Fruit fly (Drosophila melanogaster) whole organism: ENCODE measurements around the gene CG33784.
A peak's percentile ranks its signal among the peaks of the same experiment; 100 is the strongest.

ENCODE experiments used
- CG8478 ChIP-seq: fragments of >200 bp; optimal IDR thresholded peaks from 2 replicates; lab custom pipeline; 2018; ENCODE audit warnings: inconsistent platforms
- Dll ChIP-seq: fragments of >200 bp; optimal IDR thresholded peaks from 2 replicates; lab custom pipeline; 2017
- EcR ChIP-seq, 2 experiments: fragments of >200 bp; optimal IDR thresholded peaks; 2 replicates each; lab custom pipeline; 2017; ENCODE audit warnings: missing biosample characterization in 2 of 2, missing genetic modification characterization in 2 of 2, missing genetic modification reagents in 2 of 2
- pan ChIP-seq: fragments of >200 bp; optimal IDR thresholded peaks from 2 replicates; lab custom pipeline; 2017
- psq ChIP-seq: fragments of >200 bp; optimal IDR thresholded peaks from 2 replicates; lab custom pipeline; 2017
- usp ChIP-seq: fragments of >200 bp; optimal IDR thresholded peaks from 2 replicates; lab custom pipeline; 2017; ENCODE audit warnings: missing biosample characterization, missing genetic modification characterization, mixed read lengths

Gene CG33784

DNA sequence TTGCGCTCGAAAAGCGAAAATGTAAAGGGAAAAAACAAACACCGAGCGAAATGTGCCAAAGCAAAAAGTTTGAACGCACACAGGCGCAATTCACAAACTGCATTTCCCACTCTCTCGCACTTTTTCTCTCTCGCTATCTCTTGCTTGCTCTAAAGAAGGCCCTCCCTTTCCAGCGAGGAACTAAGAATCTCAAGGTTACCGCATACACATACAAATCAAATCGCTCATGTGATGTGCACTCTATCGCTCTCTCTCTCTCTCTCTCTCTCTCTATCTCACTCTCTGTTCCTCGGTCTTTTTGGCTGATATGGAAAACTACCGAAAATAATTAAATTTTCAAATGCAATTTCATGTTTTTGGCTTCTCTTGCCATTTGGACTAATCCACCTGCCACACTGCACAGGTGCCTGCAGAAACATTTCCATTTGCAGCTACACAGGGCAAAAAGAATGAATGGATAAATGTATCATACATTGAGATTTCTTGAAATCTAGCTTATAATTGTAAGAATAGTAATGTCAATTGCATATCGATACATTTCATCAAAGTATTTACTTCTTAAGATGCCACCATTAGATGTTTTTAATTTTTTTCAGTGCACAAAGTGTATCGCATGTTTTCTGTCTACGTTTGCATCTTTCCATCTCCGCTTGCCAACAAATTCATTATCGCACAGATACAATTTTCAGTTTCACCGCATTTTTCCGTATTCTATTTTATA is 11.7 kb downstream of the CG33784 start:
- TF ChIP-seq CG8478 (lab: Kevin White, UChicago), result peak; percentile 19
- no peak for TF ChIP-seq pan

DNA sequence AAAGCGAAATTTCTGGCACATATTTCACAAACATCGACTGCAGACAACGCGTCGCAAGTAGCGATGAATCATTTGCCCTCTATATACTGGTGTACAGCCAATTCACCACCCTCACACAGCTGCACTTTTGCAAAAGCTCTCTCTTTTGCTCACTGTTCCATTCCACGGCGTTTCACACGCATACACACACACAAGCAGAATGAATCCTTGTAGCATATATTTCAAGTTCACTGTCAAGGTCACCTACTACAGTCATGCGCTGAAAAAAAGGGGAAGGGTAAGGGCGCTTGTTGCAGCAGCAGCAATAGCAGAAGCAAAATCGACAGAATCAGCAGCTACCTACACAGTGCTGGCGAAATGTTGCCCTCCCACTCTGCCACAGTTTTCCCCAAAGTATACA is 13.0 kb downstream of the CG33784 start:
- no peak for TF ChIP-seq CG8478 (lab: Kevin White, UChicago)

DNA sequence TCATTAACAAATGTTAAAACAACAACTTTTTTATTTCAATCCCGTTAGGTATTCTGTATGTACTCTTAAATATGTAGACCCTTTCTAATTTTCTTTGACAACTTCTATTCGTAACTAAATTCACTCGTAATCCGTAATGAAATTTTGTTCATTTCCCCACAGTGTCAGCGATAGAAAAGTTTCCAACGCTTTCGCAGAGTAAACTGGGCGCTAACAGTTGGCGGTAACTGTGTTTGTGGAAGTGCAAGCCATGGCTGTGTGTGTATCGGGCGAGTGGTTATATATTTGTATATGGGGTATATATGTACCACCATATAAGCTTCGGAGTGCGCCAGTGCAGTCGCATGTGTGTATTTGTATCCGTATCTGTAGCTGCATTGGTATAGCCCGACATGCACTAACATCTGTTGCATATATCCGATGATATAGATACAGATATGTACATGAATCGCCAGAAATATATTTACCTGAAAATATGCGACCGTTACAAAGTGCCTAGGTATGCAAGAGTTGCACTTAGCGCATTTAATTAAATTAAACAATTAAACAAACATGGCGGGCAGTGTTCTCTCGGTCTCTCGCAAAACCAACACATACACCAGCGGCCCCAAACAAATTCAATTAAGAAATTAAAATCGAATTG is 13.9 kb downstream of the CG33784 start:
- TF ChIP-seq usp (GFP tag; lab: Kevin White, UChicago), result no peak
- TF ChIP-seq CG8478 (lab: Kevin White, UChicago), result no peak
- no peak for TF ChIP-seq pan
- no peak for TF ChIP-seq Dll (lab: Kevin White, UChicago)
- TF ChIP-seq psq (lab: Kevin White, UChicago), result no peak
- no peak for TF ChIP-seq EcR (GFP tag; optimal IDR thresholded peaks at IDR 0.05; lab: Kevin White, UChicago)

DNA sequence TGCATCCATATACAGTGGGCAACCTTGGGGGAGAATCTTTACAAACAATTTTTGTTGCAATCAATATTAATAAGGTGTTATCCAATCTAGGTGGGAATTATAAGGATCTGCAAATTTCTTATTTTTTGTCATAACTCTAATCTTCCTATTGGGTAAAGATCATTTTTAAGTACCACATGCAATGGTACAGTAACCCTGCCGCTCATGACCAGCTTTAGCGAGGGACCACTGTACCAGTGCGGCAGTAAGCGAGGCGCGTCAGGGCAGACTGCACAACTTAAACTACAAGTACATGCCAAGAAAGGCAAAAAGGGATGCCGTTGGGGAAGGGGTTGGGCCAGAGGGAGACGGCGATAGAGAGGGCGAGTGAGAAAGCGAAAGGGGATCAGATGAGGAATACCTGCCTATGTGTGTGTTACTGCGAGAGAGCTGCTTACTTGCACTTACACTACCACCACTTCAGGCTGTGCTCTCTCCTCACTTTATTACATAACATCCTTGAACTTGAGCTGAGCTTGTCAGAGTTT is 14.9 kb downstream of the CG33784 start:
- TF ChIP-seq usp (GFP tag; lab: Kevin White, UChicago) (no peak), psq (lab: Kevin White, UChicago) (no peak), EcR (GFP tag; optimal IDR thresholded peaks at IDR 0.05; lab: Kevin White, UChicago) (no peak), CG8478 (lab: Kevin White, UChicago) (no peak), pan (no peak), Dll (lab: Kevin White, UChicago) (no peak)

DNA sequence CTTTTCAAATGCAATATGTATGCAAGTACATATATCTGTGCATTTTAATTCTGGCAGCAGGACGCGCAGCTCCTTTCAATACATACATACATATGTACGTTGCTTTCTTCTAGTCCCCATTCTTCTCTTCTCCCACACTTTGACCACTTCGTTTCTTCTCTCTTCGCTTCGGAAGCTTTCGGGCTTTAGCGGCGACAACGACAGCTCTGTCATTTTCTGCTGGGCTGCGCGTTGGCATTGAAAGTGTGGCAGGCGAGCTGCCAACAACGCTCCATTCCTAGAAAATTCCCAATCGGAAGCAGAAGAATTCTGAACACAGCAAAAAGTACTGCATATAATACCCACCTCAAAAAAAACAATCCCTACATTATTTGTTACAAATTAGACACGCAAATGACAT is 15.4 kb downstream of the CG33784 start:
- no peak for TF ChIP-seq psq (lab: Kevin White, UChicago)
- TF ChIP-seq Dll (lab: Kevin White, UChicago), result no peak
- TF ChIP-seq usp (GFP tag; lab: Kevin White, UChicago), result no peak
- TF ChIP-seq EcR (GFP tag; optimal IDR thresholded peaks at IDR 0.05; lab: Kevin White, UChicago), result no peak
- no peak for TF ChIP-seq pan
- TF ChIP-seq CG8478 (lab: Kevin White, UChicago), result no peak

DNA sequence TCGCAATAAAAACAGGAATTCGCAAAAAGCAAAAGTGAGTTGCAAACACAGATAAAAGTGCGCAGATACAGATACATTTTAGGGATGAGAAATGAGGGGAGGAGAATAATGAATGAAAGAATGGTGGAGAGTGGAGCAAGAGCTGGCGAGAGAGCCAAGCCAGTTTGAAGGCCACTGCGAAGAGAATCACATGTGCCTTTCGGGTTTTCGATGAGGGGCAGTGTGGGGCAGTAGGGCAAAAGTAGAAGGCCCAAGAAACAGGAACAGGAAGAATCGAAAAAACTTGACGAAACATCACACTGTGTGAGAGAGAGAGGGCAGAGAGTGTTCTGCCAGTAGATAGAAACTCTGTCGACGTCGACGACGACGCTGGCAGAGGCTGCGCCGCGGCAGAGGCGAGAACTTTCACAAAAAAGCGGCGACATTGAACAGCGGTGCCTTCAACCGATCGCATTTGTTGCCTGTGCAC is 16.5 kb downstream of the CG33784 start:
- TF ChIP-seq psq (lab: Kevin White, UChicago) (no peak), usp (GFP tag; lab: Kevin White, UChicago) (no peak), pan (no peak), EcR (GFP tag; optimal IDR thresholded peaks at IDR 0.05; lab: Kevin White, UChicago) (no peak), CG8478 (lab: Kevin White, UChicago) (no peak), Dll (lab: Kevin White, UChicago) (no peak)

DNA sequence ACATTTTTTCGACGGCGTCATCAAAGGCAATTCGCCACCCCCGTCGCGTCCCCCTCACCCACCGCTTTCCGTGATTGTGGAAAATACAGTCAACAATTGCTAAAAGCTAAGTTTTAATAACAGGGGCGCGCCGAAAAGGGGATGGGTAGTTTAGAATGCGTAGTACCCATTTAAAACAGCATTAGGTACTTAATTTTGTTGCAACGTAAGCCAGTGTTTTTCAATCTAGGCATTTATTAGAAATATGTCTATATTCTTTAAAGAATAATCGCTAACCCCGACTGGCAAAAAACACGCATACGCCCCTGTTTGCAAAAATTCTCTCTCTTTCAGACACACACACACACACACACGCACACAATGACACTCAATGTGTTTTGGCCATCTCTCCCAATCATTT is 17.2 kb downstream of the CG33784 start:
- TF ChIP-seq usp (GFP tag; lab: Kevin White, UChicago) (no peak), CG8478 (lab: Kevin White, UChicago) (no peak), pan (no peak), EcR (GFP tag; optimal IDR thresholded peaks at IDR 0.05; lab: Kevin White, UChicago) (no peak), psq (lab: Kevin White, UChicago) (no peak), Dll (lab: Kevin White, UChicago) (no peak)

DNA sequence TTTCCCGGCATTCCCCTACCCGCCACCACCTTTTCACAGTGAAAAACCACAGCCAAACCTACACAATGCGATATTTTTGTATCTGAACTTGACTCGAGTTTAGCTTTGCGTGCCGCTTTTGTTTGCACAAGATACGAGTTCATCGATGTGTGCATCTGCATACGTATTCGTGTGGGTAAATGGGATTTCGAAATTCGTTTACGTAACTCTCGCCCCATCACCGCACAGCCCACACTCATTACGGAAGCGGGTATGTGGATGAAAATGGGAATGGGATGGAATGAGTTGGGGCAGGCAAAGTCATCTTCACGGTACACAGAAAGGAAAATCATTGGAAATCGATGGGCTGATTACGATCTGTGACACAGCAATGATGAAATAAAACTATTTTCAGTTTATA is 18.5 kb downstream of the CG33784 start:
- TF ChIP-seq usp (GFP tag; lab: Kevin White, UChicago) (no peak), CG8478 (lab: Kevin White, UChicago) (no peak), psq (lab: Kevin White, UChicago) (no peak), Dll (lab: Kevin White, UChicago) (no peak), pan (no peak), EcR (GFP tag; optimal IDR thresholded peaks at IDR 0.05; lab: Kevin White, UChicago) (no peak)

DNA sequence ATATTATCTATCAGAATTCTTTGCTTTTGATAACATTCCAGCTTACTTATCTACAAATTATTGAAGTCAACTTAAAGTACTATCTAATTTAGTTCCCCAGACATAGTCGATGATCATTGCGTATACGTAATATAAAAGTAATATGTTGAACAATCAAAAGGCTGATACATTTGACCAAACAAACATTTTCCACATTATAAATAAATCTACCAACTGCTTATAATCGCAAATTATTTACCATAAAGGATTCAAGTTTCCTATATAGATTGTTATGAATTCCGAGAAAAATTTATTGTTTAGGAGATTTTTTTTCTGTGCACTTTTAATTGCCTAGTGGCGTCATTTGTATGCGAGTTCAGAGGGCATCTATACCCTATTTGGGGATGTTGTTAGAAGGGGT is 19.0 kb downstream of the CG33784 start:
- TF ChIP-seq EcR (GFP tag; optimal IDR thresholded peaks at IDR 0.05; lab: Kevin White, UChicago), result no peak
- TF ChIP-seq psq (lab: Kevin White, UChicago), result no peak
- no peak for TF ChIP-seq CG8478 (lab: Kevin White, UChicago)
- no peak for TF ChIP-seq Dll (lab: Kevin White, UChicago)
- no peak for TF ChIP-seq usp (GFP tag; lab: Kevin White, UChicago)
- no peak for TF ChIP-seq pan

DNA sequence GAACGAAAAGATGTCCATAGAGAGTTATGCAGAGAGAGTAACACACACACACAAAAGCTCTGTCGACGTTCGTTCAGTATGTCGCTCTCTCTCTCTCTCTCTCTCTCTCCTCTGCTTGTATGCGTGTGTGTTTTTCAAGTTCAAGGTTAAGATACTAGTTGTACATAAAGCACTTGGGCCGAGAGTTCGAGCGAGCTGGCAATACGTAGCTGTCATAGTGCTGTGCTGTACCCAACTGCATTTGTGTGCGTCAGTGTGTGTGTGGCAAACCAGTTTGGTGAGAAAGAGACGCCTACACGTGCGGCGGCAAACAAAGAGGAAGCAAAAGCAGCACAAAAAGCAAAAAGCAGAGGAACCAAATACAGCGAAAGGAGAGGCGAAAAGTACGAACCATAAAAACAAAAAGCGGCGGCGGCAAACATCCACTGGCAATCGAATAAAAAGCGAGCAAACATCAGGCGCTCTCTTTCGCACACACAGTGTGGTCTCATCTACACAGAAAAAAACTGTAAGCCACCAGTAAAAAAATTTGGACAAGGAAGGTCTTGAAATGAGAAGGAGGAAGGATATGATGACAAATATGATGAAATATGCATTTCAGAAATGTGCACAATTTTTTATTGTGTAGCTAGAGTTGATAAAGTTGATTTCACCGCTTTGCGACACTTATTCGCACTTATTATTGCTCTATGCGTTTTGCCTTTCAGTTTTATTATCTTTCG is 19.7 kb downstream of the CG33784 start:
- no peak for TF ChIP-seq usp (GFP tag; lab: Kevin White, UChicago)
- peak; percentile 37 for TF ChIP-seq Dll (lab: Kevin White, UChicago)
- no peak for TF ChIP-seq EcR (GFP tag; optimal IDR thresholded peaks at IDR 0.05; lab: Kevin White, UChicago)
- TF ChIP-seq pan, result no peak
- TF ChIP-seq CG8478 (lab: Kevin White, UChicago), result peak; percentile 41

DNA sequence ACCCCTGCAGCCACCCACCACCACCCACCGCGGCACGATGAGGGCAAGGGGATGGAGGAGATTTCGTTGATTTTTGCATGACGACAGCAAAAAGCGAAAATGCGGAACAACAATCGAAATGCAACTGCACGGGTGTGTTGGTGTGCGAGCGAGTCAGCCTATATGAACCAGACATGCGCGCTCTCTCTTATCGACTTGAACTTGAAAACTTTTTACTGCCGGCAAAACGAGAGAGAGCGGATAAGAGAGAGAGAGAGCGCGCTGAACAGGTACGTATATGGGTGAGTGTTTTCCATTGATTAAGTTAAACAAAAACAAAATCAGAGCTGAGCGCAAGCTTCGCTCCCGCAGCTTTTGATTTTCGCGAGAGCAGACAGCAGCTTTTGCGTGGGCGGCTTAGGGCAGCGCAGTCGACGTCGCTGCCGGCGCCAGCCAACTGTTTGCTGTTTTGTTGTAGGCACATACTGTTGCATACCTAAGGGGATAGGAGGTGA is 21.5 kb downstream of the CG33784 start:
- TF ChIP-seq usp (GFP tag; lab: Kevin White, UChicago) (no peak), CG8478 (lab: Kevin White, UChicago) (peak; percentile 62), Dll (lab: Kevin White, UChicago) (peak; percentile 94), psq (lab: Kevin White, UChicago) (no peak)
